Worm (Caenorhabditis elegans) whole organism, L4 larva: ENCODE results near the gene taap-1.

Experiments
- F10B5.3 ChIP-seq: sonication (generic microtip); optimal IDR thresholded peaks from 2 replicates; lab custom pipeline; 2016; ENCODE audit warnings: mild to moderate bottlenecking, missing genetic modification characterization, missing compliant biosample characterization
- T20F7.1 ChIP-seq: fragments of 200-800 bp; sonication (Bioruptor generic); optimal IDR thresholded peaks from 2 replicates; lab custom pipeline; 2018; ENCODE audit warnings: mild to moderate bottlenecking, missing genetic modification characterization, missing compliant biosample characterization
- Y48G9A.11 ChIP-seq: fragments of 200-800 bp; sonication (Bioruptor generic); IDR thresholded peaks from 2 replicates; pipeline ENCODE4 v1.3.6; 2022; ENCODE audit warnings: missing genetic modification reagents, missing genetic modification characterization, missing compliant biosample characterization
- ZK337.2 ChIP-seq: fragments of 200-800 bp; sonication (Bioruptor generic); IDR thresholded peaks from 2 replicates; pipeline ENCODE4 v1.3.6; 2022; ENCODE audit warnings: missing genetic modification reagents, missing genetic modification characterization, missing compliant biosample characterization
- aha-1 ChIP-seq: fragments of 150-350 bp; peaks from one replicate; lab custom pipeline; 2014; ENCODE audit warnings: missing biosample characterization, missing genetic modification characterization
- aly-2 ChIP-seq: sonication (generic microtip); optimal IDR thresholded peaks from 2 replicates; lab custom pipeline; 2018; ENCODE audit warnings: missing biosample characterization, missing genetic modification characterization
- ama-1 ChIP-seq: fragments of 150-350 bp; optimal IDR thresholded peaks from 2 replicates; lab custom pipeline; 2014; ENCODE audit warnings: inconsistent platforms, mixed read lengths
- ceh-82 ChIP-seq: sonication (generic microtip); optimal IDR thresholded peaks from 2 replicates; lab custom pipeline; 2017; ENCODE audit warnings: missing biosample characterization, missing genetic modification characterization
- daf-12 ChIP-seq: fragments of 150-350 bp; optimal IDR thresholded peaks from 2 replicates; lab custom pipeline; 2014; ENCODE audit warnings: missing biosample characterization, missing genetic modification reagents, missing genetic modification characterization
- daf-16 ChIP-seq, 3 experiments: sonication (generic microtip); optimal IDR thresholded peaks; 2 replicates each; lab custom pipeline; 2016 to 2017; ENCODE audit warnings: missing genetic modification characterization in 3 of 3, missing genetic modification reagents in 3 of 3, mild to moderate bottlenecking in 2 of 3, missing compliant biosample characterization in 2 of 3, missing biosample characterization in 1 of 3, moderate library complexity in 1 of 3
- dpl-1 ChIP-seq: fragments of 150-350 bp; optimal IDR thresholded peaks from 2 replicates; lab custom pipeline; 2014; ENCODE audit warnings: missing biosample characterization, missing genetic modification reagents, missing genetic modification characterization
- duxl-1 ChIP-seq: sonication (generic microtip); optimal IDR thresholded peaks from 2 replicates; lab custom pipeline; 2016; ENCODE audit warnings: mild to moderate bottlenecking, missing genetic modification characterization, moderate library complexity, missing compliant biosample characterization; ENCODE audit not compliant: poor library complexity
- egl-27 ChIP-seq: sonication (generic microtip); optimal IDR thresholded peaks from 3 replicates; lab custom pipeline; 2017; ENCODE audit warnings: missing biosample characterization, missing genetic modification reagents, missing genetic modification characterization
- gei-8 ChIP-seq: fragments of 200-800 bp; sonication (Bioruptor generic); optimal IDR thresholded peaks from 2 replicates; lab custom pipeline; 2018; ENCODE audit warnings: mild to moderate bottlenecking, missing genetic modification characterization, missing compliant biosample characterization
- hlh-30 ChIP-seq: sonication (generic microtip); optimal IDR thresholded peaks from 2 replicates; lab custom pipeline; 2017; ENCODE audit warnings: antibody characterized with exemption, mild to moderate bottlenecking, missing genetic modification characterization, missing compliant biosample characterization; ENCODE audit not compliant: insufficient read depth
- hmg-1.1 ChIP-seq: fragments of 200-800 bp; sonication (Bioruptor generic); IDR thresholded peaks from 2 replicates; pipeline ENCODE4 v1.3.6; 2022; ENCODE audit warnings: missing genetic modification reagents, missing genetic modification characterization, missing compliant biosample characterization
- lin-1 ChIP-seq: fragments of 200-800 bp; sonication (Bioruptor generic); IDR thresholded peaks from 2 replicates; pipeline ENCODE4 v1.3.6; 2022; ENCODE audit warnings: missing genetic modification reagents, missing genetic modification characterization, missing compliant biosample characterization
- lin-13 ChIP-seq: fragments of 150-350 bp; optimal IDR thresholded peaks from 2 replicates; lab custom pipeline; 2014; ENCODE audit warnings: missing biosample characterization, missing genetic modification reagents, missing genetic modification characterization
- lin-29 ChIP-seq: fragments of 200-800 bp; sonication (Bioruptor generic); IDR thresholded peaks from 2 replicates; pipeline ENCODE4 v1.3.6; 2022; ENCODE audit warnings: missing genetic modification reagents, missing genetic modification characterization, missing compliant biosample characterization
- lin-38 ChIP-seq: fragments of 200-800 bp; sonication (Bioruptor generic); IDR thresholded peaks from 2 replicates; pipeline ENCODE4 v1.3.6; 2022; ENCODE audit warnings: missing genetic modification reagents, missing genetic modification characterization, missing compliant biosample characterization
- lir-3 ChIP-seq: sonication (generic microtip); optimal IDR thresholded peaks from 2 replicates; lab custom pipeline; 2016; ENCODE audit warnings: mild to moderate bottlenecking, missing genetic modification characterization, missing compliant biosample characterization
- lsy-2 ChIP-seq, 2 experiments: fragments of 150-350 bp in 1 of 2; sonication (generic microtip) in 1 of 2; optimal IDR thresholded peaks; 2 replicates each; lab custom pipeline; 2014 to 2017; ENCODE audit warnings: missing biosample characterization in 2 of 2, missing genetic modification characterization in 2 of 2
- mes-2 ChIP-seq: sonication (generic microtip); optimal IDR thresholded peaks from 2 replicates; lab custom pipeline; 2016; ENCODE audit warnings: missing genotype, mild to moderate bottlenecking, missing genetic modification characterization, missing compliant biosample characterization; ENCODE audit not compliant: poor library complexity, severe bottlenecking
- mxl-2 ChIP-seq: fragments of 200-800 bp; sonication (Bioruptor generic); conservative IDR thresholded peaks from 2 replicates; pipeline ENCODE4 v1.3.6; 2022; ENCODE audit warnings: missing genetic modification reagents, missing genetic modification characterization, missing compliant biosample characterization
- nhr-10 ChIP-seq: fragments of 150-350 bp; optimal IDR thresholded peaks from 2 replicates; lab custom pipeline; 2014; ENCODE audit warnings: missing biosample characterization, missing genetic modification characterization
- nhr-102 ChIP-seq: sonication (generic microtip); optimal IDR thresholded peaks from 2 replicates; lab custom pipeline; 2016; ENCODE audit warnings: mild to moderate bottlenecking, missing genetic modification characterization, moderate library complexity, missing compliant biosample characterization
- nhr-111 ChIP-seq: fragments of 200-800 bp; sonication (Bioruptor generic); optimal IDR thresholded peaks from 2 replicates; lab custom pipeline; 2018; ENCODE audit warnings: mild to moderate bottlenecking, missing genetic modification characterization, missing compliant biosample characterization
- nhr-237 ChIP-seq: sonication (generic microtip); optimal IDR thresholded peaks from 2 replicates; lab custom pipeline; 2017; ENCODE audit warnings: missing biosample characterization, missing genetic modification characterization
- nhr-28 ChIP-seq: fragments of 150-350 bp; optimal IDR thresholded peaks from 2 replicates; lab custom pipeline; 2014; ENCODE audit warnings: missing biosample characterization, missing genetic modification characterization
- nhr-42 ChIP-seq: fragments of 200-800 bp; sonication (Bioruptor generic); IDR thresholded peaks from 2 replicates; pipeline ENCODE4 v1.3.6; 2022; ENCODE audit warnings: missing genetic modification characterization, missing compliant biosample characterization
- nhr-6 ChIP-seq: fragments of 150-350 bp; optimal IDR thresholded peaks from 2 replicates; lab custom pipeline; 2014; ENCODE audit warnings: missing biosample characterization, missing genetic modification characterization
- nhr-77 ChIP-seq: fragments of 150-350 bp; optimal IDR thresholded peaks from 2 replicates; lab custom pipeline; 2014; ENCODE audit warnings: missing biosample characterization, missing genetic modification characterization
- pha-4 ChIP-seq, 2 experiments: fragments of 150-350 bp in 1 of 2; fragments of 200-800 bp in 1 of 2; sonication (Bioruptor generic) in 1 of 2; IDR thresholded peaks in 1 of 2; optimal IDR thresholded peaks in 1 of 2; 2 replicates each; pipeline versions ENCODE4 v1.3.6 to Lab custom; 2014 to 2022; ENCODE audit warnings: missing genetic modification characterization in 2 of 2, missing genetic modification reagents in 2 of 2, missing biosample characterization in 1 of 2, missing compliant biosample characterization in 1 of 2
- rbr-2 ChIP-seq: sonication (generic microtip); optimal IDR thresholded peaks from 2 replicates; lab custom pipeline; 2016; ENCODE audit warnings: missing genotype, missing genetic modification characterization, missing compliant biosample characterization
- snpc-4 ChIP-seq: fragments of 150-350 bp; optimal IDR thresholded peaks from 2 replicates; lab custom pipeline; 2014; ENCODE audit warnings: missing biosample characterization, missing genetic modification characterization
- unc-130 ChIP-seq: sonication (generic microtip); optimal IDR thresholded peaks from 2 replicates; lab custom pipeline; 2016; ENCODE audit warnings: missing genetic modification reagents, missing genetic modification characterization, missing compliant biosample characterization
- unc-62 ChIP-seq, 3 experiments: fragments of 150-350 bp in 1 of 3; sonication (generic microtip); optimal IDR thresholded peaks in 2 of 3; peaks in 1 of 3; 1 replicate in 1 of 3; 2 replicates in 2 of 3; lab custom pipeline; 2014 to 2017; ENCODE audit warnings: missing biosample characterization in 3 of 3, missing genetic modification characterization in 3 of 3, missing genetic modification reagents in 3 of 3, missing genotype in 1 of 3
- zag-1 ChIP-seq: fragments of 150-350 bp; optimal IDR thresholded peaks from 2 replicates; lab custom pipeline; 2014; ENCODE audit warnings: missing biosample characterization, missing genetic modification characterization
- zfp-2 ChIP-seq: sonication (generic microtip); optimal IDR thresholded peaks from 2 replicates; lab custom pipeline; 2016; ENCODE audit warnings: mild to moderate bottlenecking, missing genetic modification characterization, missing compliant biosample characterization

Gene taap-1

ce11 chrII:8529176-8529698 is 45.6 kb upstream of the taap-1 start:
- no peak for TF ChIP-seq nhr-6 (tag; lab: Kevin White, UChicago)
- TF ChIP-seq aha-1 (tag; lab: Kevin White, UChicago) = peak; percentile 39
- 0 out of 2 replicates have a peak, but pooled peaks have one; percentile 31 for TF ChIP-seq hmg-1.1 (GFP tag; lab: Robert Waterston, UW)
- TF ChIP-seq, all 104 proteins: peak for 2

ce11 chrII:8525133-8525736 is 41.6 kb upstream of the taap-1 start, which contains the start of the genes prp-9 and mrps-18B:
prp-9 (minus strand) TSS chrII:8525396.
mrps-18B (plus strand) TSS chrII:8525681.
- no peak for TF ChIP-seq nhr-6 (tag; lab: Kevin White, UChicago)
- peak; percentile 81 for TF ChIP-seq mes-2 (tag; lab: Kevin White, UChicago)
- no peak for TF ChIP-seq lin-1 (GFP tag; lab: Robert Waterston, UW)
- peak in 1 of 2 experiments; percentile 90 for TF ChIP-seq unc-62 (GFP tag; optimal IDR thresholded peaks at IDR 0.05 in 1 of 2; lab: Kevin White, UChicago)
- no peak for TF ChIP-seq unc-62 (tag; optimal IDR thresholded peaks at IDR 0.05; lab: Kevin White, UChicago)
- no peak for TF ChIP-seq nhr-102 (tag; lab: Kevin White, UChicago)
- TF ChIP-seq nhr-10 (tag; lab: Kevin White, UChicago) = no peak
- no peak for TF ChIP-seq lin-29 (GFP tag; lab: Robert Waterston, UW)
- peak; percentile 54 for TF ChIP-seq dpl-1 (GFP tag; lab: Kevin White, UChicago)
- TF ChIP-seq lsy-2 (tag; optimal IDR thresholded peaks at IDR 0.05; lab: Kevin White, UChicago) = peak in 1 of 2 experiments; percentile 78
- no peak for TF ChIP-seq snpc-4 (tag; lab: Kevin White, UChicago)
- no peak for TF ChIP-seq lin-38 (GFP tag; lab: Robert Waterston, UW)
- TF ChIP-seq nhr-111 (GFP tag; lab: Kevin White, UChicago) = no peak
- TF ChIP-seq T20F7.1 = peak; percentile 66
- no peak for TF ChIP-seq ama-1 (lab: Kevin White, UChicago)
- TF ChIP-seq daf-16 (GFP tag; optimal IDR thresholded peaks at IDR 0.05; lab: Kevin White, UChicago) = no peak
- peak; percentile 25 for TF ChIP-seq daf-16 (tag; optimal IDR thresholded peaks at IDR 0.05; lab: Kevin White, UChicago)
- TF ChIP-seq ceh-82 (tag; lab: Kevin White, UChicago) = no peak
- peak; percentile 23 for TF ChIP-seq hlh-30 (tag; lab: Kevin White, UChicago)
- TF ChIP-seq, all 104 proteins: peak for 7

ce11 chrII:8520625-8521024 is 37.0 kb upstream of the taap-1 start, which contains the start of gene cht-2:
cht-2 (plus strand) TSS chrII:8520925.
- no peak for TF ChIP-seq mxl-2 (GFP tag; lab: Robert Waterston, UW)
- TF ChIP-seq gei-8 = no peak
- TF ChIP-seq nhr-42 = no peak
- TF ChIP-seq nhr-111 (GFP tag; lab: Kevin White, UChicago) = no peak
- no peak for TF ChIP-seq zag-1
- TF ChIP-seq F10B5.3 (tag; lab: Kevin White, UChicago) = no peak
- TF ChIP-seq lin-29 (GFP tag; lab: Robert Waterston, UW) = no peak

- TF ChIP-seq lir-3 = no peak
- TF ChIP-seq lin-38 (GFP tag; lab: Robert Waterston, UW) = peak; percentile 41; the same call in 1 of the 2 replicates
Measured at ce11 chrII:8518210-8518609, 34.5 kb upstream of the taap-1 start, which contains the start of gene T13H5.8. T13H5.8 (plus strand) TSS chrII:8518510.

- TF ChIP-seq pha-4 (GFP tag; IDR thresholded peaks at IDR 0.05; lab: Robert Waterston, UW) = peak; percentile 16; the same call in 1 of the 2 replicates
- TF ChIP-seq pha-4 (tag; optimal IDR thresholded peaks at IDR 0.05; lab: Kevin White, UChicago) = no peak
- TF ChIP-seq lin-38 (GFP tag; lab: Robert Waterston, UW) = peak; percentile 99
- TF ChIP-seq daf-16 (GFP tag; optimal IDR thresholded peaks at IDR 0.05; lab: Kevin White, UChicago) = no peak
- peak; percentile 50 for TF ChIP-seq daf-16 (tag; optimal IDR thresholded peaks at IDR 0.05; lab: Kevin White, UChicago)
- peak; percentile 62 for TF ChIP-seq duxl-1 (tag; lab: Kevin White, UChicago)
- TF ChIP-seq nhr-237 (tag; lab: Kevin White, UChicago) = no peak
- TF ChIP-seq zfp-2 (tag; lab: Kevin White, UChicago) = no peak
- peak; percentile 62 for TF ChIP-seq nhr-77 (tag; lab: Kevin White, UChicago)
- TF ChIP-seq Y48G9A.11 (GFP tag; lab: Robert Waterston, UW) = no peak
- TF ChIP-seq aly-2 (tag; lab: Kevin White, UChicago) = no peak
- peak; percentile 54 for TF ChIP-seq nhr-28
- no peak for TF ChIP-seq daf-12 (tag; lab: Kevin White, UChicago)
- peak; percentile 95 for TF ChIP-seq unc-130 (GFP tag; lab: Kevin White, UChicago)
- TF ChIP-seq lin-13 (GFP tag; lab: Kevin White, UChicago) = peak; percentile 18
- TF ChIP-seq egl-27 (tag; lab: Kevin White, UChicago) = no peak
- peak; percentile 49 for TF ChIP-seq rbr-2 (tag; lab: Kevin White, UChicago)
- peak; percentile 70; the same call in 1 of the 2 replicates for TF ChIP-seq ZK337.2 (GFP tag; lab: Robert Waterston, UW)
- peak; percentile 45 for TF ChIP-seq nhr-6 (tag; lab: Kevin White, UChicago)
- TF ChIP-seq hlh-30 (tag; lab: Kevin White, UChicago) = peak; percentile 30
Measured at ce11 chrII:8516783-8517182, 33.1 kb upstream of the taap-1 start, which contains the start of gene rnh-2. rnh-2 (plus strand) TSS chrII:8517150.
